Worm (Caenorhabditis elegans) whole organism, mixed stage, embryonic: Measurements from ENCODE around the gene T21D12.7.

ENCODE experiments used
- ces-1 ChIP-seq: fragments of 150-350 bp; optimal IDR thresholded peaks from 2 replicates; lab custom pipeline; 2014; ENCODE audit warnings: missing biosample characterization, missing genetic modification reagents, missing genetic modification characterization
- elt-3 ChIP-seq: fragments of 150-350 bp; optimal IDR thresholded peaks from 2 replicates; lab custom pipeline; 2014; ENCODE audit warnings: missing biosample characterization, missing genetic modification characterization
- flh-1 ChIP-seq: fragments of 200-800 bp; sonication (Bioruptor generic); optimal IDR thresholded peaks from 2 replicates; lab custom pipeline; 2018; ENCODE audit warnings: mild to moderate bottlenecking, missing genetic modification characterization, moderate library complexity, missing compliant biosample characterization
- nhr-12 ChIP-seq: fragments of 150-350 bp; optimal IDR thresholded peaks from 2 replicates; lab custom pipeline; 2014; ENCODE audit warnings: missing biosample characterization, missing genetic modification characterization
- nhr-28 ChIP-seq: fragments of 150-350 bp; optimal IDR thresholded peaks from 2 replicates; lab custom pipeline; 2014; ENCODE audit warnings: missing biosample characterization, missing genetic modification characterization
- nhr-76 ChIP-seq: sonication (generic microtip); optimal IDR thresholded peaks from 2 replicates; lab custom pipeline; 2017; ENCODE audit warnings: missing biosample characterization, missing genetic modification characterization
- snpc-4 ChIP-seq: fragments of 150-350 bp; optimal IDR thresholded peaks from 2 replicates; lab custom pipeline; 2014; ENCODE audit warnings: missing biosample characterization, missing genetic modification characterization
- sptf-1 ChIP-seq: sonication (generic microtip); optimal IDR thresholded peaks from 2 replicates; lab custom pipeline; 2017; ENCODE audit warnings: mild to moderate bottlenecking, missing genetic modification characterization, moderate library complexity, missing compliant biosample characterization
- unc-62 ChIP-seq: fragments of 150-350 bp; optimal IDR thresholded peaks from 2 replicates; lab custom pipeline; 2014; ENCODE audit warnings: missing biosample characterization, missing genetic modification reagents, missing genetic modification characterization

DNA sequence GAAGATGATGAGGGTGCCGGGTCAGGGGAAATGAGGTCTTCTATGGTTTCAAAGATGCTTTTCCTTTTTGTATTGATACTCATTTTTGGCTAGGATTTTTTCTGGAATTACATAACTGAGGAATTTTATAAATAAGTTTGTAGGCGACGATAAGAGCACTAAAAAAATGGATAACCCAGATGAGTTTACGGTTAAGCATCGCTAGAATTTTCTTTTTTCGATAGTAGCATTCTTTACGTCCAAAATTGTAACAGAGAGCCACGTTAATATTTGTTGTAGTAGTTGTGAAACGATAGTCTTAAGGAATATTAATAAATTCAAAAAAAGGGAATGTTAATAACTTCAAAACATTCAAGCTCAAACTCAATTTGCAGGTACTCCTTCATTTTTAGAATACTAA is 22.4 kb upstream of the T21D12.7 start, which contains the start of gene snai-1:
- TF ChIP-seq elt-3 (tag; lab: Kevin White, UChicago) (no peak), sptf-1 (no peak), nhr-76 (tag; lab: Kevin White, UChicago) (no peak), unc-62 (GFP tag; lab: Kevin White, UChicago) (no peak), snpc-4 (tag; lab: Kevin White, UChicago) (no peak), nhr-28 (no peak), flh-1 (no peak), nhr-12 (no peak), ces-1 (no peak)
